Worm (Caenorhabditis elegans) whole organism, L1 larva: ENCODE results near the gene C35D6.3.

Experiments used
- Y116A8C.19 ChIP-seq: sonication (generic microtip); optimal IDR thresholded peaks from 2 replicates; lab custom pipeline; 2016; ENCODE audit warnings: missing compliant biosample characterization, missing genetic modification characterization, borderline replicate concordance
- ceh-90 ChIP-seq: sonication (generic microtip); optimal IDR thresholded peaks from 2 replicates; lab custom pipeline; 2016; ENCODE audit warnings: missing genetic modification characterization, missing compliant biosample characterization
- nhr-19 ChIP-seq: fragments of 200-800 bp; sonication (Bioruptor generic); conservative IDR thresholded peaks from 2 replicates; pipeline ENCODE4 v1.3.6; 2022; ENCODE audit warnings: missing genetic modification characterization, missing compliant biosample characterization
- nhr-237 ChIP-seq: fragments of 150-350 bp; optimal IDR thresholded peaks from 2 replicates; lab custom pipeline; 2014; ENCODE audit warnings: missing biosample characterization, missing genetic modification characterization
- tbx-2 ChIP-seq: sonication (generic microtip); optimal IDR thresholded peaks from 2 replicates; lab custom pipeline; 2016; ENCODE audit warnings: missing genetic modification characterization, missing compliant biosample characterization

DNA sequence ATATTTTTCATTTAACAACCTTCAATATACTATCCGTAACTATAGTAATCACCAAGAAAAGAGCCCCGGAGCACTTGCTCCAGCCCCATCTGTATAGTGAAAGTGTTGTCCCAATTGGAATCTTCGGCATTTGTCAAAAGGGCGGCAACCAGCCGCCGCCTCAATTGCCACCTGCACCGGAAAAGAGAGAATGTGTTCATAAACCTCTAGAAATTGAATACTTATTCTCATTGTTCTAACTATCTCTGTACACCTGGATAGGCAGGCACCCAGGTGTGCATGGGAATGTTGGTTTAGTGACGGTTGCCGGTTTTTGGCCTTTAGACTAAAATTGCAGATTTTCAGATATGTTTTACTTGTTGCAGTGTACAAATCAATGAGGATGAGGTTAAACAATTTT is 31.3 kb downstream of the C35D6.3 start:
- TF ChIP-seq nhr-237 (tag; lab: Kevin White, UChicago) (no peak), nhr-19 (no peak), tbx-2 (tag; lab: Kevin White, UChicago) (no peak), ceh-90 (tag; lab: Kevin White, UChicago) (no peak), Y116A8C.19 (tag; lab: Kevin White, UChicago) (no peak)
